Fruit fly (Drosophila melanogaster) whole organism: ENCODE results near the gene CG8159.

ENCODE experiments used
- CG8478 ChIP-seq: fragments of >200 bp; optimal IDR thresholded peaks from 2 replicates; lab custom pipeline; 2018; ENCODE audit warnings: inconsistent platforms
- pan ChIP-seq: fragments of >200 bp; optimal IDR thresholded peaks from 2 replicates; lab custom pipeline; 2017
- psq ChIP-seq: fragments of >200 bp; optimal IDR thresholded peaks from 2 replicates; lab custom pipeline; 2017
- usp ChIP-seq: fragments of >200 bp; optimal IDR thresholded peaks from 2 replicates; lab custom pipeline; 2017; ENCODE audit warnings: missing biosample characterization, missing genetic modification characterization, mixed read lengths

- TF ChIP-seq CG8478 (lab: Kevin White, UChicago) (no peak), psq (lab: Kevin White, UChicago) (no peak), pan (no peak), usp (GFP tag; lab: Kevin White, UChicago) (no peak)
Observed at dm6 chr3R:8711890-8712449, 14.7 kb upstream of the CG8159 start.
